Worm (Caenorhabditis elegans): ENCODE data around the gene rnh-1.0.

DNA sequence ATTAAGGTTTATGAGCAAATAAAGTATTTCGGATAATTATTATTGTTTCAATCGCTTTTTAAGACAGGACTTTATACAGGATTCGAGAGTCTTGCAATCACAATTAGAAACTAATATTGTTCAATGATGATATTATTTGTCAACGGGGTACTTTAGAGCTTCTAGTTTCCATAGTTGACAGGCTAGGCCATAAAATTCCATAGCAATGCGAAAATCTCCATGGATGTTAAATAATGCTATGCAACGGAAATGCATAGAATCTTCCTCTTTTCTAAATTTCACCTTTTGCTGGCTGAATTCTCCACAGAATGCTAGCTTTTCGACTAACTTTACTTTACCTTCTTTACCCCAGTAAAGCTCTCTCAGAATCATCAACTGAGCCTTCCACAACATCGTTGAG, 12.9 kb downstream of the rnh-1.0 start, which contains the start of gene F59A6.3:
- no peak for TF ChIP-seq pha-2 (tag; optimal IDR thresholded peaks at IDR 0.05)
- no peak for TF ChIP-seq tbx-2 (tag; optimal IDR thresholded peaks at IDR 0.05)

All from whole organism, late embryonic.